Worm (Caenorhabditis elegans) whole organism, late embryonic: Measurements from ENCODE around the gene har-1.

Experiments
- C08G9.2 ChIP-seq: sonication (generic microtip); optimal IDR thresholded peaks from 2 replicates; lab custom pipeline; 2016; ENCODE audit warnings: mild to moderate bottlenecking, missing genetic modification characterization, moderate library complexity, missing compliant biosample characterization
- K02D7.2 ChIP-seq: sonication (generic microtip); optimal IDR thresholded peaks from 2 replicates; lab custom pipeline; 2017; ENCODE audit warnings: mild to moderate bottlenecking, missing genetic modification characterization, missing compliant biosample characterization
- K09A11.1 ChIP-seq: sonication (generic microtip); optimal IDR thresholded peaks from 2 replicates; lab custom pipeline; 2017; ENCODE audit warnings: antibody characterized with exemption, mild to moderate bottlenecking, missing genetic modification characterization, missing compliant biosample characterization; ENCODE audit not compliant: insufficient read depth
- T23F11.4 ChIP-seq: fragments of 200-800 bp; sonication (Bioruptor generic); optimal IDR thresholded peaks from 2 replicates; lab custom pipeline; 2018; ENCODE audit warnings: mild to moderate bottlenecking, missing genetic modification characterization, missing compliant biosample characterization
- ceh-18 ChIP-seq: sonication (generic microtip); optimal IDR thresholded peaks from 2 replicates; lab custom pipeline; 2016; ENCODE audit warnings: missing genetic modification characterization, missing compliant biosample characterization
- ceh-24 ChIP-seq: sonication (generic microtip); optimal IDR thresholded peaks from 2 replicates; lab custom pipeline; 2016; ENCODE audit warnings: mild to moderate bottlenecking, missing genetic modification characterization, missing compliant biosample characterization
- ceh-30 ChIP-seq: fragments of 150-350 bp; optimal IDR thresholded peaks from 2 replicates; lab custom pipeline; 2014; ENCODE audit warnings: missing biosample characterization, missing genetic modification characterization
- ceh-34 ChIP-seq: sonication (generic microtip); optimal IDR thresholded peaks from 2 replicates; lab custom pipeline; 2016; ENCODE audit warnings: mild to moderate bottlenecking, missing genetic modification characterization, missing compliant biosample characterization
- ceh-48 ChIP-seq: sonication (generic microtip); optimal IDR thresholded peaks from 2 replicates; lab custom pipeline; 2016; ENCODE audit warnings: missing genetic modification characterization, inconsistent platforms, missing compliant biosample characterization
- che-1 ChIP-seq: sonication (generic microtip); optimal IDR thresholded peaks from 2 replicates; lab custom pipeline; 2016; ENCODE audit warnings: mild to moderate bottlenecking, missing genetic modification characterization, missing compliant biosample characterization
- dmd-4 ChIP-seq: sonication (generic microtip); optimal IDR thresholded peaks from 2 replicates; lab custom pipeline; 2016; ENCODE audit warnings: borderline replicate concordance, missing genetic modification characterization, missing compliant biosample characterization
- ets-4 ChIP-seq: sonication (generic microtip); optimal IDR thresholded peaks from 2 replicates; lab custom pipeline; 2016; ENCODE audit warnings: missing genetic modification characterization, missing compliant biosample characterization
- fax-1 ChIP-seq: sonication (generic microtip); optimal IDR thresholded peaks from 2 replicates; lab custom pipeline; 2016; ENCODE audit warnings: missing genotype, missing genetic modification characterization, missing compliant biosample characterization
- fkh-10 ChIP-seq: fragments of 150-350 bp; optimal IDR thresholded peaks from 2 replicates; lab custom pipeline; 2014; ENCODE audit warnings: missing biosample characterization, missing genetic modification reagents, missing genetic modification characterization
- fkh-6 ChIP-seq: sonication (generic microtip); optimal IDR thresholded peaks from 2 replicates; lab custom pipeline; 2016; ENCODE audit warnings: missing genetic modification characterization, missing compliant biosample characterization
- gmeb-2 ChIP-seq: sonication (generic microtip); optimal IDR thresholded peaks from 2 replicates; lab custom pipeline; 2016; ENCODE audit warnings: missing genetic modification characterization, inconsistent platforms, missing compliant biosample characterization
- hlh-15 ChIP-seq: sonication (generic microtip); optimal IDR thresholded peaks from 2 replicates; lab custom pipeline; 2016; ENCODE audit warnings: missing genetic modification characterization, missing compliant biosample characterization
- lim-6 ChIP-seq: sonication (generic microtip); optimal IDR thresholded peaks from 2 replicates; lab custom pipeline; 2016; ENCODE audit warnings: missing genetic modification characterization, missing compliant biosample characterization
- madf-2 ChIP-seq: sonication (generic microtip); optimal IDR thresholded peaks from 2 replicates; lab custom pipeline; 2017; ENCODE audit warnings: missing genetic modification characterization, missing compliant biosample characterization
- mec-3 ChIP-seq: sonication (generic microtip); optimal IDR thresholded peaks from 2 replicates; lab custom pipeline; 2016; ENCODE audit warnings: borderline replicate concordance, missing genetic modification characterization, missing compliant biosample characterization
- nfya-1 ChIP-seq: sonication (generic microtip); optimal IDR thresholded peaks from 2 replicates; lab custom pipeline; 2017; ENCODE audit warnings: missing genetic modification characterization, mild to moderate bottlenecking, missing compliant biosample characterization, antibody characterized with exemption, moderate library complexity
- nhr-11 ChIP-seq: fragments of 150-350 bp; optimal IDR thresholded peaks from 2 replicates; lab custom pipeline; 2014; ENCODE audit warnings: missing biosample characterization, missing genetic modification characterization
- npax-4 ChIP-seq: sonication (generic microtip); optimal IDR thresholded peaks from 2 replicates; lab custom pipeline; 2016; ENCODE audit warnings: missing genetic modification characterization, missing compliant biosample characterization
- pat-9 ChIP-seq: fragments of 200-800 bp; sonication (Bioruptor generic); optimal IDR thresholded peaks from 2 replicates; lab custom pipeline; 2018; ENCODE audit warnings: mild to moderate bottlenecking, missing genetic modification characterization, moderate library complexity, missing compliant biosample characterization
- pros-1 ChIP-seq: fragments of 150-350 bp; optimal IDR thresholded peaks from 2 replicates; lab custom pipeline; 2014; ENCODE audit warnings: missing biosample characterization, missing genetic modification reagents, missing genetic modification characterization
- ref-2 ChIP-seq: sonication (generic microtip); optimal IDR thresholded peaks from 2 replicates; lab custom pipeline; 2016; ENCODE audit warnings: missing genetic modification characterization, missing compliant biosample characterization
- syd-9 ChIP-seq: sonication (generic microtip); optimal IDR thresholded peaks from 2 replicates; lab custom pipeline; 2016; ENCODE audit warnings: mild to moderate bottlenecking, missing genetic modification characterization, moderate library complexity, missing compliant biosample characterization
- unc-42 ChIP-seq: sonication (generic microtip); optimal IDR thresholded peaks from 2 replicates; lab custom pipeline; 2016; ENCODE audit warnings: missing genotype, missing genetic modification characterization, missing compliant biosample characterization
- unc-55 ChIP-seq: sonication (generic microtip); optimal IDR thresholded peaks from 2 replicates; lab custom pipeline; 2017; ENCODE audit warnings: missing biosample characterization, missing genetic modification reagents, missing genetic modification characterization
- zip-5 ChIP-seq: sonication (generic microtip); optimal IDR thresholded peaks from 2 replicates; lab custom pipeline; 2016; ENCODE audit warnings: missing genetic modification characterization, missing compliant biosample characterization

The har-1 gene

ce11 chrIII:4113594-4113993 is 38.3 kb upstream of the har-1 start:
- TF ChIP-seq npax-4 (tag; lab: Kevin White, UChicago) (no peak), unc-55 (GFP tag; lab: Kevin White, UChicago) (peak; percentile 86), che-1 (tag; lab: Kevin White, UChicago) (no peak), ceh-18 (tag; lab: Kevin White, UChicago) (peak; percentile 67), madf-2 (tag; lab: Kevin White, UChicago) (no peak)

- TF ChIP-seq fax-1 (tag; lab: Kevin White, UChicago) = no peak
- TF ChIP-seq pros-1 (tag; lab: Kevin White, UChicago) = no peak
- no peak for TF ChIP-seq hlh-15 (tag; lab: Kevin White, UChicago)
- no peak for TF ChIP-seq K02D7.2 (tag; lab: Kevin White, UChicago)
These were observed 36.8 kb upstream of the har-1 start, which contains the start of gene unc-103 for ce11 chrIII:4115085-4115484. Gene unc-103, plus strand, starts transcription at chrIII:4115385.

- no peak for TF ChIP-seq dmd-4 (tag; lab: Kevin White, UChicago)
- peak; percentile 75 for TF ChIP-seq unc-42 (tag; lab: Kevin White, UChicago)
These were observed 32.1 kb upstream of the har-1 start for ce11 chrIII:4119736-4120135.

DNA sequence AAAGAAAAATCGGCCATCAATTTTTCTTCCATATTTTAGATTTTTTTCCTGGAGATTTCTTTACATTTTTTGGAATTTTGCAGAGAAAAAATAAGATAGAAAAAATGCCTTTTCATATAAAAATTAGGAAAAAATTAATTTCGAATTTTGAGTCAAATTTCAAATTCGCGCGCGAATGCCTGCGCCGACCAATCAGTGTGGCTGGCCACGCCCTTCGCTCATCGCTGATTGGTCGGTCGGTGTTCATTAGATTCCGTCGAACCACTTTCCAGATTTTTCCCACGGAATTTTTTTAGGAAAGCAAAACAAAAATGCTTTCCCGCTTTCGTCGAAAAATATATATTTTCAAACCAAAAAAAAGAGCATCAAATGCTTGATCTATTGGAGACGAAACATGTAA is 31.5 kb upstream of the har-1 start:
- no peak for TF ChIP-seq ref-2 (tag; lab: Kevin White, UChicago)
- no peak for TF ChIP-seq gmeb-2 (tag; lab: Kevin White, UChicago)
- TF ChIP-seq C08G9.2 (tag; lab: Kevin White, UChicago) = no peak
- TF ChIP-seq mec-3 (tag; lab: Kevin White, UChicago) = no peak
- no peak for TF ChIP-seq ceh-24 (tag; lab: Kevin White, UChicago)
- no peak for TF ChIP-seq syd-9 (tag; lab: Kevin White, UChicago)
- TF ChIP-seq pat-9 (tag; lab: Kevin White, UChicago) = no peak
- peak; percentile 79 for TF ChIP-seq nfya-1 (tag; lab: Kevin White, UChicago)

DNA sequence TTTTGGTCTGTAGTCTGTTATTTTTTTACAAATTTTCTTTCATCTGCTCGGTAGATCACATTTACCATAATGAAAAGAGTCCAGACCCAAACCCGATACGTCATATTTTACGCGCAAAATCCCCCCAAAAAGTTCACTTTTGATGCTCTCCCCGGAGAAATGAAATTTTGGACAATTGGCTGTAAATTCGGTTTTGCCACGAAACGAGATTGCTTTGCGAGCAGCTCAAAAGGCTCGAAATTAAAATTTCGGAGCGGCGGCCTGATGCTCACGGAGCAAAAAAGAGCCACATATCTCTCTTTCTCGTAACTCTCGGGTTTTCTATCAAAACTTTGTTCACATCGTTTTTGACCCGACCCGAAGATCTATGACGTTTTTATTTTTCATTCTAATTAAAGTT is 28.6 kb upstream of the har-1 start:
- TF ChIP-seq unc-42 (tag; lab: Kevin White, UChicago) (peak; percentile 72), ceh-34 (tag; lab: Kevin White, UChicago) (no peak), lim-6 (tag; lab: Kevin White, UChicago) (no peak)

DNA sequence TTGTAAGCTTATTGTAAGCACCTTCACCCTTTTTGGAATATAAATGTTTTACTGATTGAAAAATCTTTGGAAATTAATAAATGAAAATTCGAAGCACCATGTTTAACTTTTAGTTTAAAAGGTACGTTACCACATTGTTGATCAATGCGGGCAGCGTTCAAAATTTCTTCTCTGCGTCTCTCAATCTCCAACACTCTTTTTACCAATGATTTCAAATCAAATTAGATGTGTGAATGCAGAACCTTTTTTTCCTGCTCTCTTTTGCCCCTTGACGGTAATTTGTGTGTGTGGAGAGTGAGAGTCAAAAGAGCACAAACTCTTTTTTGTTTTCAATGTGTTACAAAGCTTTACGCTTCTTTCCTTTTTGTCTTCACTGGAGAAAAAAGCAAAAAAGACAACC is 28.0 kb upstream of the har-1 start:
- TF ChIP-seq K09A11.1 (tag; lab: Kevin White, UChicago) = no peak
- TF ChIP-seq nhr-11 (tag; lab: Kevin White, UChicago) = no peak
- TF ChIP-seq zip-5 (tag; lab: Kevin White, UChicago) = no peak
- no peak for TF ChIP-seq ets-4
- TF ChIP-seq fkh-10 (GFP tag; lab: Kevin White, UChicago) = no peak
- TF ChIP-seq ceh-30 (tag; lab: Kevin White, UChicago) = no peak
- TF ChIP-seq dmd-4 (tag; lab: Kevin White, UChicago) = no peak
- no peak for TF ChIP-seq ceh-48 (tag; lab: Kevin White, UChicago)
- TF ChIP-seq unc-55 (GFP tag; lab: Kevin White, UChicago) = no peak
- TF ChIP-seq ceh-18 (tag; lab: Kevin White, UChicago) = no peak
- TF ChIP-seq ceh-24 (tag; lab: Kevin White, UChicago) = no peak
- no peak for TF ChIP-seq T23F11.4
- no peak for TF ChIP-seq fkh-6
